Worm (Caenorhabditis elegans): ENCODE results near the gene E02C12.9.
A peak's percentile ranks its signal among the peaks of the same experiment; 100 is the strongest.

Gene E02C12.9

ce11 chrV:9338452-9338851 is 36.8 kb downstream of the E02C12.9 start (continued):
- TF ChIP-seq cey-2 (tag; optimal IDR thresholded peaks at IDR 0.05; ENCODE audit: borderline replicate concordance, insufficient read depth) (no peak), lsy-2 (tag; optimal IDR thresholded peaks at IDR 0.05) (peak in 1 of 2 experiments; percentile 41), fos-1 (tag; optimal IDR thresholded peaks at IDR 0.05) (no peak), nhr-237 (tag; optimal IDR thresholded peaks at IDR 0.05) (no peak), F49E8.2 (tag; optimal IDR thresholded peaks at IDR 0.05; ENCODE audit: borderline replicate concordance) (no peak), lin-29 (GFP tag; IDR thresholded peaks at IDR 0.05) (0 out of 2 replicates have a peak, but pooled peaks have one; percentile 22), zag-1 (tag; optimal IDR thresholded peaks at IDR 0.05) (no peak), unc-39 (tag; optimal IDR thresholded peaks at IDR 0.05) (no peak), zfp-2 (tag; optimal IDR thresholded peaks at IDR 0.05) (no peak), fkh-10 (GFP tag; optimal IDR thresholded peaks at IDR 0.05) (no peak), nhr-102 (tag; optimal IDR thresholded peaks at IDR 0.05) (peak; percentile 59), skn-1 (tag; optimal IDR thresholded peaks at IDR 0.05) (no peak), ces-1 (GFP tag; optimal IDR thresholded peaks at IDR 0.05) (no peak), lir-3 (tag; optimal IDR thresholded peaks at IDR 0.05) (no peak), nhr-42 (GFP tag; IDR thresholded peaks at IDR 0.05) (peak; percentile 73; the same call in 1 of the 2 replicates), ztf-7 (tag; optimal IDR thresholded peaks at IDR 0.05) (no peak), zip-2 (tag; optimal IDR thresholded peaks at IDR 0.05) (no peak), gei-8 (GFP tag; optimal IDR thresholded peaks at IDR 0.05) (no peak), R02D3.7 (tag; optimal IDR thresholded peaks at IDR 0.05) (no peak), unc-62 (GFP tag; optimal IDR thresholded peaks at IDR 0.05 in 1 of 2) (no peak), unc-62 (tag; optimal IDR thresholded peaks at IDR 0.05) (no peak), set-16 (GFP tag; IDR thresholded peaks at IDR 0.05) (no peak), tag-97 (GFP tag; IDR thresholded peaks at IDR 0.05) (no peak), sdz-12 (GFP tag; optimal IDR thresholded peaks at IDR 0.05) (peak; percentile 31), ZK337.2 (GFP tag; IDR thresholded peaks at IDR 0.05) (no peak), snpc-4 (tag; optimal IDR thresholded peaks at IDR 0.05) (no peak), dmd-9 (GFP tag; IDR thresholded peaks at IDR 0.05) (0 out of 2 replicates have a peak, but pooled peaks have one; percentile 14), daf-12 (tag; optimal IDR thresholded peaks at IDR 0.05) (no peak), jun-1 (tag; optimal IDR thresholded peaks at IDR 0.05) (no peak), nhr-6 (tag; optimal IDR thresholded peaks at IDR 0.05) (no peak), lin-15B (tag; optimal IDR thresholded peaks at IDR 0.05) (no peak), lin-38 (GFP tag; IDR thresholded peaks at IDR 0.05) (peak; percentile 41; the same call in 1 of the 2 replicates), unc-130 (GFP tag; optimal IDR thresholded peaks at IDR 0.05) (no peak), daf-8 (GFP tag; IDR thresholded peaks at IDR 0.05) (no peak), tra-1 (GFP tag; IDR thresholded peaks at IDR 0.05) (no peak), ceh-28 (tag; optimal IDR thresholded peaks at IDR 0.05) (no peak), daf-19 (GFP tag; conservative IDR thresholded peaks at IDR 0.05) (no peak), hif-1 (tag; optimal IDR thresholded peaks at IDR 0.05) (peak in 1 of 2 experiments; percentile 32), F44E2.7 (GFP tag; IDR thresholded peaks at IDR 0.05) (no peak), ceh-44 (GFP tag; IDR thresholded peaks at IDR 0.05) (no peak), ceh-32 (tag; optimal IDR thresholded peaks at IDR 0.05; ENCODE audit: poor library complexity) (no peak), egl-27 (tag; optimal IDR thresholded peaks at IDR 0.05) (no peak), spr-1 (tag; optimal IDR thresholded peaks at IDR 0.05) (no peak), ama-1 (optimal IDR thresholded peaks at IDR 0.05) (peak; percentile 96), hlh-11 (tag; optimal IDR thresholded peaks at IDR 0.05) (peak; percentile 6), ZK546.5 (tag; optimal IDR thresholded peaks at IDR 0.05) (no peak), zfp-3 (GFP tag; conservative IDR thresholded peaks at IDR 0.05) (no peak; the same call in 1 of the 2 replicates), lin-39 (tag; optimal IDR thresholded peaks at IDR 0.05) (no peak), spr-3 (GFP tag; optimal IDR thresholded peaks at IDR 0.05) (no peak), zip-11 (GFP tag; IDR thresholded peaks at IDR 0.05) (no peak), ctbp-1 (GFP tag; IDR thresholded peaks at IDR 0.05) (no peak), nhr-77 (tag; optimal IDR thresholded peaks at IDR 0.05) (no peak), T20F7.1 (GFP tag; optimal IDR thresholded peaks at IDR 0.05) (peak; percentile 23)

Data from whole organism, L4 larva.